Worm (Caenorhabditis elegans) whole organism, young adult: ENCODE measurements around the gene Y69A2AR.32.
A peak's percentile ranks its signal among the peaks of the same experiment; 100 is the strongest.

Experiments
- B0336.3 ChIP-seq: fragments of 200-800 bp; sonication (Bioruptor generic); IDR thresholded peaks from 2 replicates; pipeline ENCODE4 v1.3.6; 2022; ENCODE audit warnings: missing genetic modification characterization, missing compliant biosample characterization
- F23B12.7 ChIP-seq: sonication (generic microtip); optimal IDR thresholded peaks from 2 replicates; lab custom pipeline; 2017; ENCODE audit warnings: missing genetic modification characterization, mild to moderate bottlenecking, missing compliant biosample characterization, antibody characterized with exemption, moderate library complexity; ENCODE audit not compliant: insufficient read depth
- F49E8.2 ChIP-seq: sonication (generic microtip); optimal IDR thresholded peaks from 3 replicates; lab custom pipeline; 2017; ENCODE audit warnings: missing genetic modification characterization, mild to moderate bottlenecking, missing compliant biosample characterization, antibody characterized with exemption, moderate library complexity; ENCODE audit not compliant: insufficient read depth
- F52B5.7 ChIP-seq: sonication (generic microtip); optimal IDR thresholded peaks from 2 replicates; lab custom pipeline; 2016; ENCODE audit warnings: mild to moderate bottlenecking, missing genetic modification characterization, missing compliant biosample characterization
- T07F8.4 ChIP-seq: sonication (generic microtip); optimal IDR thresholded peaks from 2 replicates; lab custom pipeline; 2016; ENCODE audit warnings: mild to moderate bottlenecking, missing genetic modification characterization, moderate library complexity, missing compliant biosample characterization
- T26A5.8 ChIP-seq: sonication (generic microtip); optimal IDR thresholded peaks from 2 replicates; lab custom pipeline; 2016; ENCODE audit warnings: missing genetic modification characterization, missing compliant biosample characterization
- Y95B8A.8 ChIP-seq: fragments of 200-800 bp; sonication (Bioruptor generic); IDR thresholded peaks from 2 replicates; pipeline ENCODE4 v1.3.6; 2022; ENCODE audit warnings: missing genetic modification reagents, missing genetic modification characterization, missing compliant biosample characterization
- akir-1 ChIP-seq: fragments of 200-800 bp; sonication (Bioruptor generic); optimal IDR thresholded peaks from 2 replicates; lab custom pipeline; 2018; ENCODE audit warnings: mild to moderate bottlenecking, missing genetic modification characterization, moderate library complexity, missing compliant biosample characterization
- ama-1 ChIP-seq, 3 experiments: fragments of 150-350 bp in 1 of 3; sonication (generic microtip) in 2 of 3; optimal IDR thresholded peaks; 2 replicates each; lab custom pipeline; 2014 to 2018; ENCODE audit warnings: missing biosample characterization in 2 of 3, missing genetic modification characterization in 2 of 3, missing genetic modification reagents in 2 of 3
- aptf-2 ChIP-seq: fragments of 200-800 bp; sonication (Bioruptor generic); conservative IDR thresholded peaks from 2 replicates; pipeline ENCODE4 v1.3.6; 2022; ENCODE audit warnings: missing genetic modification reagents, missing genetic modification characterization, missing compliant biosample characterization
- aptf-3 ChIP-seq: fragments of 200-800 bp; sonication (Bioruptor generic); IDR thresholded peaks from 2 replicates; pipeline ENCODE4 v1.3.6; 2022; ENCODE audit warnings: missing genetic modification characterization, missing compliant biosample characterization
- athp-1 ChIP-seq: sonication (generic microtip); optimal IDR thresholded peaks from 2 replicates; lab custom pipeline; 2017; ENCODE audit warnings: mild to moderate bottlenecking, missing genetic modification characterization, missing compliant biosample characterization
- attf-5 ChIP-seq: fragments of 200-800 bp; sonication (Bioruptor generic); optimal IDR thresholded peaks from 2 replicates; lab custom pipeline; 2018; ENCODE audit warnings: mild to moderate bottlenecking, missing genetic modification characterization, missing compliant biosample characterization
- cebp-1 ChIP-seq, 2 experiments: fragments of 200-800 bp in 1 of 2; sonication (Bioruptor generic) in 1 of 2; sonication (generic microtip) in 1 of 2; IDR thresholded peaks in 1 of 2; optimal IDR thresholded peaks in 1 of 2; 2 replicates each; pipeline versions ENCODE4 v1.3.6 to Lab custom; 2017 to 2022; ENCODE audit warnings: missing compliant biosample characterization in 2 of 2, missing genetic modification characterization in 2 of 2, mild to moderate bottlenecking in 1 of 2, missing genetic modification reagents in 1 of 2, moderate library complexity in 1 of 2
- ceh-79 ChIP-seq: sonication (generic microtip); optimal IDR thresholded peaks from 2 replicates; lab custom pipeline; 2017; ENCODE audit warnings: mild to moderate bottlenecking, missing genetic modification characterization, missing compliant biosample characterization
- chd-7 ChIP-seq: sonication (generic microtip); optimal IDR thresholded peaks from 2 replicates; lab custom pipeline; 2016; ENCODE audit warnings: mild to moderate bottlenecking, missing genetic modification characterization, moderate library complexity, missing compliant biosample characterization
- die-1 ChIP-seq: sonication (generic microtip); optimal IDR thresholded peaks from 2 replicates; lab custom pipeline; 2016; ENCODE audit warnings: missing genotype, mild to moderate bottlenecking, missing genetic modification characterization, missing compliant biosample characterization
- dox-1 ChIP-seq: fragments of 200-800 bp; sonication (Bioruptor generic); IDR thresholded peaks from 2 replicates; pipeline ENCODE4 v1.3.6; 2022; ENCODE audit warnings: missing genetic modification reagents, missing genetic modification characterization, missing compliant biosample characterization
- him-1 ChIP-seq: sonication (generic microtip); optimal IDR thresholded peaks from 2 replicates; lab custom pipeline; 2016; ENCODE audit warnings: missing genotype, missing genetic modification reagents, missing genetic modification characterization, missing compliant biosample characterization
- hmg-1.2 ChIP-seq: fragments of 200-800 bp; sonication (Bioruptor generic); IDR thresholded peaks from 2 replicates; pipeline ENCODE4 v1.3.6; 2022; ENCODE audit warnings: missing genetic modification reagents, missing genetic modification characterization, missing compliant biosample characterization
- lag-1 ChIP-seq: fragments of 200-800 bp; sonication (Bioruptor generic); IDR thresholded peaks from 2 replicates; pipeline ENCODE4 v1.3.6; 2022; ENCODE audit warnings: missing genetic modification reagents, missing genetic modification characterization, missing compliant biosample characterization
- let-526 ChIP-seq: fragments of 200-800 bp; sonication (Bioruptor generic); IDR thresholded peaks from 2 replicates; pipeline ENCODE4 v1.3.6; 2022; ENCODE audit warnings: missing genetic modification reagents, missing genetic modification characterization, missing compliant biosample characterization
- let-607 ChIP-seq, 2 experiments: fragments of 200-800 bp in 1 of 2; sonication (Bioruptor generic) in 1 of 2; sonication (generic microtip) in 1 of 2; optimal IDR thresholded peaks; 2 replicates each; lab custom pipeline; 2016 to 2018; ENCODE audit warnings: mild to moderate bottlenecking in 2 of 2, missing compliant biosample characterization in 2 of 2, missing genetic modification characterization in 2 of 2, moderate library complexity in 2 of 2, missing genotype in 1 of 2
- lin-26 ChIP-seq: fragments of 200-800 bp; sonication (Bioruptor generic); IDR thresholded peaks from 2 replicates; pipeline ENCODE4 v1.3.6; 2022; ENCODE audit warnings: missing genetic modification reagents, missing genetic modification characterization, missing compliant biosample characterization
- lin-54 ChIP-seq: fragments of 200-800 bp; sonication (Bioruptor generic); optimal IDR thresholded peaks from 2 replicates; lab custom pipeline; 2018; ENCODE audit warnings: mild to moderate bottlenecking, missing genetic modification characterization, missing compliant biosample characterization
- lir-1 ChIP-seq: fragments of 200-800 bp; sonication (Bioruptor generic); conservative IDR thresholded peaks from 2 replicates; pipeline ENCODE4 v1.3.6; 2022; ENCODE audit warnings: missing genetic modification reagents, missing genetic modification characterization, missing compliant biosample characterization
- lsl-1 ChIP-seq: fragments of 200-800 bp; sonication (Bioruptor generic); optimal IDR thresholded peaks from 2 replicates; lab custom pipeline; 2018; ENCODE audit warnings: mild to moderate bottlenecking, missing genetic modification characterization, moderate library complexity, missing compliant biosample characterization
- madf-10 ChIP-seq: sonication (generic microtip); optimal IDR thresholded peaks from 2 replicates; lab custom pipeline; 2016; ENCODE audit warnings: mild to moderate bottlenecking, missing genetic modification characterization, missing compliant biosample characterization
- madf-3 ChIP-seq: fragments of 200-800 bp; sonication (Bioruptor generic); IDR thresholded peaks from 2 replicates; pipeline ENCODE4 v1.3.6; 2022; ENCODE audit warnings: missing genetic modification reagents, missing genetic modification characterization, missing compliant biosample characterization
- madf-6 ChIP-seq: fragments of 200-800 bp; sonication (Bioruptor generic); IDR thresholded peaks from 2 replicates; pipeline ENCODE4 v1.3.6; 2022; ENCODE audit warnings: missing genetic modification reagents, missing genetic modification characterization, missing compliant biosample characterization
- nfya-1 ChIP-seq: sonication (generic microtip); optimal IDR thresholded peaks from 2 replicates; lab custom pipeline; 2017; ENCODE audit warnings: antibody characterized with exemption, missing compliant biosample characterization, missing genetic modification characterization, borderline replicate concordance; ENCODE audit not compliant: insufficient read depth
- nhr-90 ChIP-seq: sonication (generic microtip); optimal IDR thresholded peaks from 2 replicates; lab custom pipeline; 2016; ENCODE audit warnings: missing genotype, mild to moderate bottlenecking, missing genetic modification characterization, missing compliant biosample characterization
- pbrm-1 ChIP-seq: fragments of 200-800 bp; sonication (Bioruptor generic); IDR thresholded peaks from 2 replicates; pipeline ENCODE4 v1.3.6; 2022; ENCODE audit warnings: missing genetic modification reagents, missing genetic modification characterization, missing compliant biosample characterization
- rec-8 ChIP-seq, 2 experiments: sonication (generic microtip); optimal IDR thresholded peaks; 2 replicates each; lab custom pipeline; 2016; ENCODE audit warnings: mild to moderate bottlenecking in 2 of 2, missing genetic modification characterization in 2 of 2, missing genetic modification reagents in 2 of 2, missing genotype in 2 of 2, missing biosample characterization in 1 of 2, missing compliant biosample characterization in 1 of 2, moderate library complexity in 1 of 2
- repo-1 ChIP-seq: sonication (generic microtip); optimal IDR thresholded peaks from 2 replicates; lab custom pipeline; 2017; ENCODE audit warnings: mild to moderate bottlenecking, missing genetic modification characterization, missing compliant biosample characterization
- rpc-1 ChIP-seq, 2 experiments: fragments of 150-350 bp in 1 of 2; sonication (generic microtip) in 1 of 2; optimal IDR thresholded peaks; 2 replicates each; lab custom pipeline; 2014 to 2018; ENCODE audit warnings: missing biosample characterization in 1 of 2, missing genetic modification characterization in 1 of 2, missing genetic modification reagents in 1 of 2, missing genotype in 1 of 2
- snpc-1.1 ChIP-seq: sonication (generic microtip); optimal IDR thresholded peaks from 2 replicates; lab custom pipeline; 2017; ENCODE audit warnings: missing genetic modification characterization, mild to moderate bottlenecking, missing compliant biosample characterization, antibody characterized with exemption, moderate library complexity, missing genotype, missing genetic modification reagents; ENCODE audit not compliant: insufficient read depth
- snpc-1.3 ChIP-seq: sonication (generic microtip); optimal IDR thresholded peaks from 2 replicates; lab custom pipeline; 2017; ENCODE audit warnings: missing genetic modification characterization, mild to moderate bottlenecking, missing compliant biosample characterization, antibody characterized with exemption, moderate library complexity, missing genotype, missing genetic modification reagents; ENCODE audit not compliant: insufficient read depth
- snpc-3.4 ChIP-seq: sonication (generic microtip); optimal IDR thresholded peaks from 2 replicates; lab custom pipeline; 2017; ENCODE audit warnings: missing genetic modification characterization, mild to moderate bottlenecking, missing compliant biosample characterization, antibody characterized with exemption, moderate library complexity, missing genotype, missing genetic modification reagents
- snpc-4 ChIP-seq, 5 experiments: fragments of 150-350 bp in 1 of 5; sonication (generic microtip) in 4 of 5; optimal IDR thresholded peaks; 2 replicates each; lab custom pipeline; 2014 to 2018; ENCODE audit warnings: missing genetic modification characterization in 5 of 5, missing biosample characterization in 3 of 5, antibody characterized with exemption in 2 of 5, mild to moderate bottlenecking in 2 of 5, missing compliant biosample characterization in 2 of 5, missing genotype in 2 of 5, moderate library complexity in 2 of 5, missing genetic modification reagents in 1 of 5
- tbp1 ChIP-seq: fragments of 200-800 bp; sonication (Bioruptor generic); optimal IDR thresholded peaks from 2 replicates; lab custom pipeline; 2018; ENCODE audit warnings: mild to moderate bottlenecking, missing genetic modification characterization, missing compliant biosample characterization
- unc-130 ChIP-seq: sonication (generic microtip); optimal IDR thresholded peaks from 2 replicates; lab custom pipeline; 2016; ENCODE audit warnings: missing genetic modification reagents, missing genetic modification characterization, missing compliant biosample characterization
- unc-62 ChIP-seq: fragments of 150-350 bp; optimal IDR thresholded peaks from 2 replicates; lab custom pipeline; 2014; ENCODE audit warnings: missing biosample characterization, missing genetic modification reagents, missing genetic modification characterization
- ztf-18 ChIP-seq: sonication (generic microtip); optimal IDR thresholded peaks from 2 replicates; lab custom pipeline; 2016; ENCODE audit warnings: missing genotype, mild to moderate bottlenecking, missing genetic modification characterization, missing compliant biosample characterization

The Y69A2AR.32 gene

ce11 chrIV:2658733-2659132, 48.5 kb downstream of the Y69A2AR.32 start:
- TF ChIP-seq ceh-79 (peak; percentile 49), unc-62 (GFP tag; lab: Kevin White, UChicago) (no peak), him-1 (peak; percentile 49), tbp1 (GFP tag; lab: Kevin White, UChicago) (peak; percentile 93), madf-6 (GFP tag; lab: Robert Waterston, UW) (peak; percentile 42; the same call in 1 of the 2 replicates), die-1 (tag; lab: Kevin White, UChicago) (peak; percentile 65), cebp-1 (GFP tag; IDR thresholded peaks at IDR 0.05; lab: Robert Waterston, UW) (no peak), cebp-1 (tag; optimal IDR thresholded peaks at IDR 0.05; lab: Kevin White, UChicago) (peak; percentile 12), madf-10 (tag; lab: Kevin White, UChicago) (peak; percentile 15), lir-1 (GFP tag; lab: Robert Waterston, UW) (no peak), rec-8 (tag; optimal IDR thresholded peaks at IDR 0.05; lab: Kevin White, UChicago) (peak in 1 of 2 experiments; percentile 47), snpc-3.4 (tag; lab: Kevin White, UChicago) (peak; percentile 82), snpc-1.1 (tag; lab: Kevin White, UChicago) (peak; percentile 23), dox-1 (peak; percentile 31; the same call in 1 of the 2 replicates), aptf-3 (no peak), lin-54 (GFP tag; lab: Kevin White, UChicago) (peak; percentile 17), hmg-1.2 (GFP tag; lab: Robert Waterston, UW) (peak; percentile 51; the same call in 1 of the 2 replicates), lin-26 (peak; percentile 75), F52B5.7 (peak; percentile 25), akir-1 (GFP tag; lab: Kevin White, UChicago) (no peak), F23B12.7 (tag; lab: Kevin White, UChicago) (peak; percentile 23), let-607 (tag; optimal IDR thresholded peaks at IDR 0.05; lab: Kevin White, UChicago) (peak in 1 of 2 experiments; percentile 2), Y95B8A.8 (no peak), T26A5.8 (tag; lab: Kevin White, UChicago) (no peak), attf-5 (GFP tag; lab: Kevin White, UChicago) (peak; percentile 32), nhr-90 (tag; lab: Kevin White, UChicago) (peak; percentile 56), athp-1 (tag; lab: Kevin White, UChicago) (peak; percentile 32), unc-130 (GFP tag; lab: Kevin White, UChicago) (no peak), pbrm-1 (0 out of 2 replicates have a peak, but pooled peaks have one; percentile 49), lag-1 (no peak), let-526 (GFP tag; lab: Robert Waterston, UW) (no peak), F49E8.2 (tag; lab: Kevin White, UChicago) (peak; percentile 4), B0336.3 (peak; percentile 14; the same call in 1 of the 2 replicates), lsl-1 (GFP tag; lab: Kevin White, UChicago) (peak; percentile 33), rpc-1 (optimal IDR thresholded peaks at IDR 0.05; lab: Kevin White, UChicago) (peak; percentile 71), rpc-1 (tag; optimal IDR thresholded peaks at IDR 0.05; lab: Kevin White, UChicago) (peak; percentile 94), ztf-18 (tag; lab: Kevin White, UChicago) (peak; percentile 74), snpc-1.3 (tag; lab: Kevin White, UChicago) (no peak), snpc-4 (GFP tag; optimal IDR thresholded peaks at IDR 0.05; lab: Kevin White, UChicago) (no peak), snpc-4 (tag; optimal IDR thresholded peaks at IDR 0.05; lab: Kevin White, UChicago) (peak in 2 of 4 experiments; percentile 28 to 33), repo-1 (peak; percentile 41), T07F8.4 (tag; lab: Kevin White, UChicago) (peak; percentile 16), aptf-2 (GFP tag; lab: Robert Waterston, UW) (no peak), chd-7 (tag; lab: Kevin White, UChicago) (peak; percentile 42), madf-3 (GFP tag; lab: Robert Waterston, UW) (peak; percentile 34; the same call in 1 of the 2 replicates), nfya-1 (tag; lab: Kevin White, UChicago) (no peak), ama-1 (optimal IDR thresholded peaks at IDR 0.05; lab: Kevin White, UChicago) (no peak), ama-1 (GFP tag; optimal IDR thresholded peaks at IDR 0.05; lab: Kevin White, UChicago) (peak in 1 of 2 experiments; percentile 49)
